Fruit fly (Drosophila melanogaster) S2 (cell line): ENCODE data around the gene CG17230.

Experiments used
- CG8478 ChIP-seq: fragments of >200 bp; optimal IDR thresholded peaks from 2 replicates; lab custom pipeline; 2018
- CTCF ChIP-seq, 2 experiments: fragments of >200 bp; optimal IDR thresholded peaks; 2 replicates each; lab custom pipeline; 2018

dm6 chr3R:11421643-11422122, 15.9 kb upstream of the CG17230 start, which contains the start of the genes ninaG and Sptz:
- TF ChIP-seq CTCF (optimal IDR thresholded peaks at IDR 0.05; lab: Kevin White, UChicago) = no peak
- no peak for TF ChIP-seq CG8478 (lab: Kevin White, UChicago)
